Worm (Caenorhabditis elegans): ENCODE results near the gene M106.7.

DNA sequence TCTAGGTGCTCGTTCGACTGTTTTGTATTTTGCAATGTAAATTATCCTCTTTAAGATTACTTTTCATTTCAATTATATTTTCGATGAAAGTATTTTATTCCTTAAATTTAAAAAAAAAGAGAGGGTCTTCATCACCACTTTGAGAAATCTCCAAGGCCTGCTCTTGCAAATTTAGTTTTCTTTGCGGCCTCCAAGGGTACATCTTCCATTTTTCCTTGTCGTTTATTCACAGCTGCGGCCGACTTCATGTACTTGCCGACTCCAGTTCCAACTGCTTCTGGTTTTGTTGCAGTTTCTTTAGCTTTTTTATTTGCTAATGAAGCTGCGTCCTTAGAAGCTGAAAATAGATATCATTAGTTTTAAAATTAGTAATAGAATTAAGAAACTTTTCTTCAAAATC, 13.7 kb upstream of the M106.7 start:
- TF ChIP-seq tab-1 (GFP tag; IDR thresholded peaks at IDR 0.05) (no peak), ref-1 (GFP tag; conservative IDR thresholded peaks at IDR 0.05) (no peak), klf-2 (GFP tag; conservative IDR thresholded peaks at IDR 0.05) (no peak), ztf-29 (GFP tag; IDR thresholded peaks at IDR 0.05) (no peak), cog-1 (tag; optimal IDR thresholded peaks at IDR 0.05) (no peak), T22C8.4 (GFP tag; IDR thresholded peaks at IDR 0.05) (no peak)

Measured in whole organism, midembryonic.